Worm (Caenorhabditis elegans): ENCODE data around the gene T07F8.1.

DNA sequence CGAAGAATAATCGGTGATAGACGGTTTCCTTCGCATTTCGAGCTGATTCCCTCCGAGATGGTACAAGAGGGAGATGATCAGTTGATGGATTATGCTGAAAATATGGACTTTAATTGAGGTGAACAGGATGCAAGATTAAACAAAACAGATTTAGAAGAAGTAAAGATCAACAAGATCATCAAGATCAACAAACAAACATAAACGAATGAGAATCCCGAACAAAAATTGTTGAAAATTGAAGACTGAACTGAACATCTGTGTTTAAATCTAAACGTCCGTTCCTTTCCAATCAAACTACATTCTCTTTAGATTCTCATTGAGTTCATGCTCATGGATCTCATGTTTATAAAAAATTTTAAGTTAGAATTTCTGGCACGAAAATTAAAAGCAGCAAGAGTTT is 26.6 kb downstream of the T07F8.1 start, which contains the start of gene glc-4:
- no peak for TF ChIP-seq nhr-25 (tag; optimal IDR thresholded peaks at IDR 0.05)
- TF ChIP-seq ama-1 (optimal IDR thresholded peaks at IDR 0.05) = no peak
- TF ChIP-seq mdl-1 (tag; optimal IDR thresholded peaks at IDR 0.05) = no peak
- TF ChIP-seq nhr-6 (tag; optimal IDR thresholded peaks at IDR 0.05) = no peak
- no peak for TF ChIP-seq unc-62 (GFP tag; optimal IDR thresholded peaks at IDR 0.05)
- no peak for TF ChIP-seq egl-27 (tag; optimal IDR thresholded peaks at IDR 0.05)
- no peak for TF ChIP-seq gmeb-1 (tag; optimal IDR thresholded peaks at IDR 0.05)

All from whole organism, L2 larva.